Worm (Caenorhabditis elegans): Measurements from ENCODE around the gene F57G8.7.

DNA sequence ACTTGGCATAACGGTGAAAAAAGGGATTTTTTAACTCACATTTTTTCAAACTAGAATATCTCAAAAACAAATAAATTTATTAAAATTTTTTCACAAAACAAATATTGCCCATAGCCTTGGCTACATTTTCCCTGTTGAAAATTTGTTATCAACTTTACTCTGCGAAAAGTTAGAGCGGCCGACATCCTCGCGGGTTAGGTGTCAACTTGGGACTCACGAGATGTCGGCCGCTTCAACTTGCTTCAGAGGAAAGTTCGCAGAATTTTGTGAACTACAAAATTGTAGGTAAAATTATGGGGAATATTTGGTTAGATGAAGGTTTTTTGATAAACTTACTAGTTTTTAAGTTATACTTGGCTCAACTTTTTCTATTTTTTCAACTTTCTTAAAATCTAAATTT lies 22.8 kb downstream of the F57G8.7 start:
- no peak for TF ChIP-seq unc-130 (tag; optimal IDR thresholded peaks at IDR 0.05)
- TF ChIP-seq mef-2 (tag; optimal IDR thresholded peaks at IDR 0.05), result no peak
- no peak for TF ChIP-seq fkh-4 (tag; optimal IDR thresholded peaks at IDR 0.05; ENCODE audit: borderline replicate concordance)
- TF ChIP-seq sptf-1 (tag; optimal IDR thresholded peaks at IDR 0.05), result no peak
- TF ChIP-seq nhr-237 (tag; optimal IDR thresholded peaks at IDR 0.05), result no peak
- no peak for TF ChIP-seq nhr-76 (tag; optimal IDR thresholded peaks at IDR 0.05)
- TF ChIP-seq zag-1 (tag; optimal IDR thresholded peaks at IDR 0.05), result no peak
- no peak for TF ChIP-seq lsy-2 (tag; optimal IDR thresholded peaks at IDR 0.05)
- TF ChIP-seq rnt-1 (tag; optimal IDR thresholded peaks at IDR 0.05), result no peak
- no peak for TF ChIP-seq egl-13 (tag; optimal IDR thresholded peaks at IDR 0.05)
- no peak for TF ChIP-seq dsc-1 (tag; optimal IDR thresholded peaks at IDR 0.05)
- no peak for TF ChIP-seq lin-15B (tag; optimal IDR thresholded peaks at IDR 0.05)
- TF ChIP-seq vab-15 (tag; optimal IDR thresholded peaks at IDR 0.05), result no peak
- no peak for TF ChIP-seq unc-62 (GFP tag; optimal IDR thresholded peaks at IDR 0.05)

All from whole organism, L1 larva.